Worm (Caenorhabditis elegans) whole organism, L3 larva: ENCODE results near the gene Y44A6D.1.

ENCODE experiments used
- R02D3.7 ChIP-seq: fragments of 150-350 bp; optimal IDR thresholded peaks from 2 replicates; lab custom pipeline; 2014; ENCODE audit warnings: missing biosample characterization, missing genetic modification characterization
- ZK546.5 ChIP-seq: sonication (generic microtip); optimal IDR thresholded peaks from 2 replicates; lab custom pipeline; 2017; ENCODE audit warnings: missing biosample characterization, missing genetic modification characterization
- aly-2 ChIP-seq: fragments of 150-350 bp; optimal IDR thresholded peaks from 2 replicates; lab custom pipeline; 2014; ENCODE audit warnings: missing biosample characterization, missing genetic modification characterization
- ama-1 ChIP-seq: fragments of 150-350 bp; optimal IDR thresholded peaks from 2 replicates; lab custom pipeline; 2018
- ceh-16 ChIP-seq: sonication (generic microtip); optimal IDR thresholded peaks from 2 replicates; lab custom pipeline; 2017; ENCODE audit warnings: missing biosample characterization, missing genetic modification characterization
- ceh-28 ChIP-seq: fragments of 150-350 bp; optimal IDR thresholded peaks from 2 replicates; lab custom pipeline; 2014; ENCODE audit warnings: missing biosample characterization, missing genetic modification reagents, missing genetic modification characterization
- ceh-9 ChIP-seq: sonication (generic microtip); optimal IDR thresholded peaks from 2 replicates; lab custom pipeline; 2018; ENCODE audit warnings: missing biosample characterization, missing genetic modification characterization
- daf-12 ChIP-seq: fragments of 150-350 bp; optimal IDR thresholded peaks from 2 replicates; lab custom pipeline; 2014; ENCODE audit warnings: missing biosample characterization, missing genetic modification reagents, missing genetic modification characterization
- egl-5 ChIP-seq: fragments of 150-350 bp; optimal IDR thresholded peaks from 2 replicates; lab custom pipeline; 2017; ENCODE audit warnings: missing biosample characterization, missing genetic modification reagents, missing genetic modification characterization, inconsistent platforms
- elt-1 ChIP-seq: fragments of 150-350 bp; optimal IDR thresholded peaks from 2 replicates; lab custom pipeline; 2014; ENCODE audit warnings: missing biosample characterization, missing genetic modification characterization
- elt-2 ChIP-seq: sonication (generic microtip); optimal IDR thresholded peaks from 2 replicates; lab custom pipeline; 2016; ENCODE audit warnings: missing genetic modification reagents, mild to moderate bottlenecking, missing genetic modification characterization, missing compliant biosample characterization
- elt-3 ChIP-seq, 3 experiments: fragments of 150-350 bp in 1 of 3; sonication (generic microtip) in 2 of 3; optimal IDR thresholded peaks; 2 replicates in 2 of 3; 4 replicates in 1 of 3; lab custom pipeline; 2014 to 2017; ENCODE audit warnings: missing biosample characterization in 3 of 3, missing genetic modification characterization in 3 of 3
- fkh-10 ChIP-seq: sonication (generic microtip); optimal IDR thresholded peaks from 2 replicates; lab custom pipeline; 2017; ENCODE audit warnings: missing biosample characterization, missing genetic modification reagents, missing genetic modification characterization
- fos-1 ChIP-seq: fragments of 150-350 bp; optimal IDR thresholded peaks from 2 replicates; lab custom pipeline; 2014; ENCODE audit warnings: missing biosample characterization, missing genetic modification characterization
- lin-15B ChIP-seq: fragments of 150-350 bp; optimal IDR thresholded peaks from 2 replicates; lab custom pipeline; 2014; ENCODE audit warnings: missing biosample characterization, missing genetic modification characterization
- lin-39 ChIP-seq: fragments of 150-350 bp; optimal IDR thresholded peaks from 2 replicates; lab custom pipeline; 2018; ENCODE audit warnings: missing biosample characterization, missing genetic modification reagents, missing genetic modification characterization
- lsy-12 ChIP-seq: sonication (generic microtip); optimal IDR thresholded peaks from 2 replicates; lab custom pipeline; 2016; ENCODE audit warnings: mild to moderate bottlenecking, missing genetic modification characterization, missing compliant biosample characterization
- mml-1 ChIP-seq: fragments of 150-350 bp; sonication (generic microtip); optimal IDR thresholded peaks from 3 replicates; lab custom pipeline; 2014; ENCODE audit warnings: missing biosample characterization, missing genetic modification characterization
- nfya-1 ChIP-seq: sonication (generic microtip); optimal IDR thresholded peaks from 2 replicates; lab custom pipeline; 2017; ENCODE audit warnings: missing genetic modification characterization, mild to moderate bottlenecking, missing compliant biosample characterization, antibody characterized with exemption, moderate library complexity; ENCODE audit not compliant: insufficient read depth
- nhr-12 ChIP-seq: fragments of 150-350 bp; optimal IDR thresholded peaks from 2 replicates; lab custom pipeline; 2014; ENCODE audit warnings: missing biosample characterization, missing genetic modification characterization
- nhr-23 ChIP-seq: fragments of 150-350 bp; optimal IDR thresholded peaks from 2 replicates; lab custom pipeline; 2014; ENCODE audit warnings: missing biosample characterization, missing genetic modification reagents, missing genetic modification characterization
- nhr-25 ChIP-seq: sonication (generic microtip); optimal IDR thresholded peaks from 2 replicates; lab custom pipeline; 2017; ENCODE audit warnings: missing biosample characterization, missing genetic modification characterization
- nhr-67 ChIP-seq: fragments of 150-350 bp; optimal IDR thresholded peaks from 2 replicates; lab custom pipeline; 2014; ENCODE audit warnings: missing biosample characterization, missing genetic modification characterization
- nhr-76 ChIP-seq: fragments of 150-350 bp; sonication (generic microtip); optimal IDR thresholded peaks from 5 replicates; lab custom pipeline; 2014; ENCODE audit warnings: missing biosample characterization, missing genetic modification characterization
- nhr-77 ChIP-seq: fragments of 150-350 bp; optimal IDR thresholded peaks from 2 replicates; lab custom pipeline; 2014; ENCODE audit warnings: missing biosample characterization, missing genetic modification characterization
- pha-4 ChIP-seq: fragments of 150-350 bp; optimal IDR thresholded peaks from 2 replicates; lab custom pipeline; 2014; ENCODE audit warnings: missing biosample characterization, missing genetic modification reagents, missing genetic modification characterization
- pqm-1 ChIP-seq: fragments of 150-350 bp; optimal IDR thresholded peaks from 2 replicates; lab custom pipeline; 2017; ENCODE audit warnings: missing biosample characterization, missing genetic modification characterization, inconsistent platforms
- sea-2 ChIP-seq: fragments of 150-350 bp; sonication (generic microtip); optimal IDR thresholded peaks from 4 replicates; lab custom pipeline; 2014; ENCODE audit warnings: missing biosample characterization, missing genetic modification reagents, missing genetic modification characterization
- skn-1 ChIP-seq: fragments of 150-350 bp; optimal IDR thresholded peaks from 2 replicates; lab custom pipeline; 2014; ENCODE audit warnings: missing biosample characterization, missing genetic modification characterization
- snpc-4 ChIP-seq: fragments of 150-350 bp; optimal IDR thresholded peaks from 2 replicates; lab custom pipeline; 2014; ENCODE audit warnings: missing biosample characterization, missing genetic modification characterization
- tbx-2 ChIP-seq: sonication (generic microtip); optimal IDR thresholded peaks from 2 replicates; lab custom pipeline; 2016; ENCODE audit warnings: mild to moderate bottlenecking, missing genetic modification characterization, missing compliant biosample characterization
- unc-39 ChIP-seq: sonication (generic microtip); optimal IDR thresholded peaks from 4 replicates; lab custom pipeline; 2017; ENCODE audit warnings: missing biosample characterization, missing genetic modification characterization
- ztf-11 ChIP-seq: fragments of 150-350 bp; optimal IDR thresholded peaks from 2 replicates; lab custom pipeline; 2014; ENCODE audit warnings: missing biosample characterization, missing genetic modification characterization

Y44A6D.1 gene

ce11 chrV:20756385-20756996 lies 33.3 kb downstream of the Y44A6D.1 start:
- peak; percentile 30 for TF ChIP-seq nfya-1 (tag; lab: Kevin White, UChicago)
- no peak for TF ChIP-seq nhr-67 (tag; lab: Kevin White, UChicago)
- peak; percentile 100 for TF ChIP-seq pha-4
- no peak for TF ChIP-seq sea-2 (GFP tag; lab: Kevin White, UChicago)
- no peak for TF ChIP-seq lsy-12

ce11 chrV:20755494-20755893 lies 34.3 kb downstream of the Y44A6D.1 start:
- TF ChIP-seq pqm-1 (peak; percentile 47), elt-2 (tag; lab: Kevin White, UChicago) (peak; percentile 18), ceh-9 (tag; lab: Kevin White, UChicago) (no peak), pha-4 (peak; percentile 65), ceh-16 (tag; lab: Kevin White, UChicago) (no peak), skn-1 (tag; lab: Kevin White, UChicago) (no peak), R02D3.7 (tag; lab: Kevin White, UChicago) (no peak)
- TF ChIP-seq, all 47 proteins: peak for 3

- TF ChIP-seq ama-1 (no peak), elt-1 (tag; lab: Kevin White, UChicago) (no peak), daf-12 (tag; lab: Kevin White, UChicago) (no peak), lin-39 (tag; lab: Kevin White, UChicago) (no peak), aly-2 (no peak), ceh-28 (tag; lab: Kevin White, UChicago) (peak; percentile 54), elt-2 (tag; lab: Kevin White, UChicago) (peak; percentile 68), ceh-9 (tag; lab: Kevin White, UChicago) (no peak), pqm-1 (peak; percentile 44), nhr-25 (tag; lab: Kevin White, UChicago) (no peak), ZK546.5 (tag; lab: Kevin White, UChicago) (no peak), lin-15B (no peak)
Measured at ce11 chrV:20753838-20754503, 35.9 kb downstream of the Y44A6D.1 start.

ce11 chrV:20752609-20753102 lies 37.2 kb downstream of the Y44A6D.1 start, which contains the start of gene pha-4:
pha-4 (plus strand) TSS chrV:20753052.
- TF ChIP-seq pqm-1 = peak; percentile 69
- TF ChIP-seq tbx-2 = no peak
- TF ChIP-seq ZK546.5 (tag; lab: Kevin White, UChicago) = no peak
- TF ChIP-seq elt-2 (tag; lab: Kevin White, UChicago) = peak; percentile 86
- TF ChIP-seq nhr-76 = no peak
- no peak for TF ChIP-seq nhr-23 (tag; lab: Kevin White, UChicago)
- TF ChIP-seq, all 47 proteins: peak for 2

- TF ChIP-seq ceh-16 (tag; lab: Kevin White, UChicago) (no peak), ztf-11 (tag; lab: Kevin White, UChicago) (no peak), pha-4 (no peak), fos-1 (tag; lab: Kevin White, UChicago) (no peak), fkh-10 (GFP tag; lab: Kevin White, UChicago) (no peak), snpc-4 (tag; lab: Kevin White, UChicago) (no peak), ZK546.5 (tag; lab: Kevin White, UChicago) (no peak), nhr-12 (no peak), mml-1 (tag; lab: Kevin White, UChicago) (no peak), lsy-12 (no peak), sea-2 (GFP tag; lab: Kevin White, UChicago) (no peak)
Measured at ce11 chrV:20749098-20749497, 40.7 kb downstream of the Y44A6D.1 start.

ce11 chrV:20747964-20748363 lies 41.9 kb downstream of the Y44A6D.1 start:
- TF ChIP-seq ZK546.5 (tag; lab: Kevin White, UChicago) (no peak), mml-1 (tag; lab: Kevin White, UChicago) (no peak), elt-3 (tag; optimal IDR thresholded peaks at IDR 0.05; lab: Kevin White, UChicago) (no peak), unc-39 (tag; lab: Kevin White, UChicago) (no peak), ama-1 (no peak), egl-5 (no peak), fkh-10 (GFP tag; lab: Kevin White, UChicago) (no peak), nhr-77 (tag; lab: Kevin White, UChicago) (no peak)
